Worm (Caenorhabditis elegans) whole organism, L1 larva: Measurements from ENCODE around the gene prmt-9.

Experiments used
- ceh-82 ChIP-seq, 3 experiments: fragments of 150-350 bp in 1 of 3; sonication (generic microtip) in 2 of 3; optimal IDR thresholded peaks; 2 replicates each; lab custom pipeline; 2014 to 2017; ENCODE audit warnings: missing biosample characterization in 3 of 3, missing genetic modification characterization in 3 of 3
- elt-2 ChIP-seq: sonication (generic microtip); optimal IDR thresholded peaks from 2 replicates; lab custom pipeline; 2016; ENCODE audit warnings: missing genetic modification characterization, mild to moderate bottlenecking, inconsistent platforms, missing compliant biosample characterization, missing genetic modification reagents
- hpl-2 ChIP-seq: fragments of 150-350 bp; optimal IDR thresholded peaks from 2 replicates; lab custom pipeline; 2014; ENCODE audit warnings: missing biosample characterization, missing genetic modification reagents, missing genetic modification characterization
- lin-39 ChIP-seq: fragments of 150-350 bp; optimal IDR thresholded peaks from 2 replicates; lab custom pipeline; 2014; ENCODE audit warnings: missing biosample characterization, missing genetic modification reagents, missing genetic modification characterization
- nhr-76 ChIP-seq: sonication (generic microtip); optimal IDR thresholded peaks from 2 replicates; lab custom pipeline; 2017; ENCODE audit warnings: missing biosample characterization, missing genetic modification characterization
- nhr-77 ChIP-seq: fragments of 150-350 bp; optimal IDR thresholded peaks from 2 replicates; lab custom pipeline; 2014; ENCODE audit warnings: missing biosample characterization, missing genetic modification characterization
- pqm-1 ChIP-seq: sonication (generic microtip); optimal IDR thresholded peaks from 3 replicates; lab custom pipeline; 2017; ENCODE audit warnings: missing biosample characterization, missing genetic modification characterization
- unc-62 ChIP-seq: fragments of 150-350 bp; optimal IDR thresholded peaks from 2 replicates; lab custom pipeline; 2014; ENCODE audit warnings: missing biosample characterization, missing genetic modification reagents, missing genetic modification characterization
- zag-1 ChIP-seq: fragments of 150-350 bp; optimal IDR thresholded peaks from 2 replicates; lab custom pipeline; 2014; ENCODE audit warnings: missing biosample characterization, missing genetic modification characterization
- ztf-4 ChIP-seq: fragments of 150-350 bp; optimal IDR thresholded peaks from 2 replicates; lab custom pipeline; 2014; ENCODE audit warnings: missing biosample characterization, missing genetic modification characterization

DNA sequence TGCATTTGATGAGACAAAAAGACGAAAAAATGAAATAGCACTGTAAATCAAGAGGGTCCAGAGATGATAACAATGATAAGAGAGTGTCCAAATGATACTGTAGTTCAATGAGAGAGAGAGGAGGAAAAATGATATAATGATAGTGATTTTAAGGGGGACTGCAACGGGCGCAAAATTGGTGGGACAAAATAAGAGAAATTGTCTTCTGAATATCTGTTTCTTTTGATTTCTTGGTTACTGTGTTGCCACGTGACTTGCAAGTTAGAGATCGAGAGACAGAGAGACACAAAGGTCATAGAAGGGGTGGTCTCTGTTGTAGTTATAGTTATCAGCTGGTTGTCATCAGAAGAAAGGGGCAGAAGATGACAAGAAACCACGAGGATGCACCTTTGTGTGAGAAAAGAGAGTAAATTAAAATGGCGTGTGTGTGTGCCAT lies 31.8 kb upstream of the prmt-9 start:
- TF ChIP-seq lin-39 (tag; lab: Kevin White, UChicago) (no peak), nhr-76 (tag; lab: Kevin White, UChicago) (no peak), ztf-4 (tag; lab: Kevin White, UChicago) (no peak), elt-2 (peak; percentile 61), unc-62 (GFP tag; lab: Kevin White, UChicago) (no peak), ceh-82 (tag; optimal IDR thresholded peaks at IDR 0.05; lab: Kevin White, UChicago) (no peak), hpl-2 (GFP tag; lab: Kevin White, UChicago) (no peak), zag-1 (tag; lab: Kevin White, UChicago) (no peak), nhr-77 (tag; lab: Kevin White, UChicago) (no peak), pqm-1 (tag; lab: Kevin White, UChicago) (no peak)
